Fruit fly (Drosophila melanogaster): ENCODE results near the gene eIF4E6.

eIF4E6 gene

DNA sequence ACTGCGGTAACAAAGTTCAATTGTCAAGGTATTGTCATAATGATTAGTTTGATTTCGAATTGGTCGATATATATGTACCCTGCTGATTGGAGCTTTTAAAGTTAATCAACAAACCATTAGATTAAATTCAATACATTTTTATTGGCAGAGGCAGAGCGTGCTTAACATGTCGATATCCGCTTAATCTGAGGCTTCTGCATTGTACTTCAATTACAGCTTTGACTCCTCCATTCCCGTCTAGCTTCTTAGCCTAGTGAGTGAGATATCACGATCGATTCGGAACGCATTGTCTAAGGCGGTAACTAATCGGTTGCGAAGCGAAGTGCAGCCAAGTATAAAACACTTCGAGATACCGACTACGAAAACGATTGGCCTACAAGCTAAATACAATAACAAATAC is 5.6 kb upstream of the eIF4E6 start, which contains the start of gene Ssl2:
Gene Ssl2 (minus strand): TSS at position 101 of the 400 bp plus-strand sequence.
- TF ChIP-seq Rel (GFP tag; optimal IDR thresholded peaks at IDR 0.05) (no peak), Rel (tag; optimal IDR thresholded peaks at IDR 0.05) (no peak), jim (GFP tag; optimal IDR thresholded peaks at IDR 0.05) (no peak), dmrt93B (GFP tag; optimal IDR thresholded peaks at IDR 0.05) (no peak), HLH106 (tag; optimal IDR thresholded peaks at IDR 0.05) (no peak), CrebA (GFP tag; optimal IDR thresholded peaks at IDR 0.05; ENCODE audit: borderline replicate concordance) (no peak), dsf (GFP tag; optimal IDR thresholded peaks at IDR 0.05; ENCODE audit: borderline replicate concordance) (no peak), Hnf4 (GFP tag; optimal IDR thresholded peaks at IDR 0.05) (no peak), CG9705 (GFP tag; optimal IDR thresholded peaks at IDR 0.05) (no peak), sage (GFP tag; optimal IDR thresholded peaks at IDR 0.05) (no peak), tai (GFP tag; optimal IDR thresholded peaks at IDR 0.05) (no peak), ey (GFP tag; optimal IDR thresholded peaks at IDR 0.05) (no peak), br (GFP tag; optimal IDR thresholded peaks at IDR 0.05) (no peak), Hr83 (GFP tag; optimal IDR thresholded peaks at IDR 0.05; ENCODE audit: poor library complexity, severe bottlenecking) (no peak)

DNA sequence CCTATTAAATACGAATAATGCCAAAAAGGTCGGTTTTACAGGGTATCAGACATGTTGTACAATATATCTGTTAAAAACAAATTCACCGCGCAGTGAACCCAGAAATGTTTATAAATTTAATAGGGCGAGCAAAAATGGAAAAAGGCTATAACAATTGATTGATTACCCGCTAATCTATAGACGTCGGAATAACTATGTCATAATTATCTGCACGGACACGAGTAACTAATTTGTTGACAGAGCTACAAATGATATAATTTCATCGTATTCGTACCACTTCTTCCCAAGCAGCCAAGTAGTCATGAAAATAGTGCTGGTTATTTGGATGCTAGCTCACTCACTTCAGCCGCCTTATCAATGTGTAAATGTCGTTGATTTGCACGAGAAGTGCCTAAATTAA is 2.3 kb downstream of the eIF4E6 start, which contains the start of gene CG14518:
Gene CG14518 (plus strand): TSS at position 301 of the 400 bp plus-strand sequence.
- TF ChIP-seq sv (GFP tag; optimal IDR thresholded peaks at IDR 0.05) (no peak), sage (GFP tag; optimal IDR thresholded peaks at IDR 0.05) (no peak), Rel (GFP tag; optimal IDR thresholded peaks at IDR 0.05) (no peak), Rel (tag; optimal IDR thresholded peaks at IDR 0.05) (no peak), N (GFP tag; optimal IDR thresholded peaks at IDR 0.05) (no peak), ey (GFP tag; optimal IDR thresholded peaks at IDR 0.05) (no peak), Vsx2 (GFP tag; optimal IDR thresholded peaks at IDR 0.05; ENCODE audit: partially characterized antibody) (no peak), CG32264 (GFP tag; optimal IDR thresholded peaks at IDR 0.05) (no peak), tai (GFP tag; optimal IDR thresholded peaks at IDR 0.05) (no peak), Dfd (GFP tag; optimal IDR thresholded peaks at IDR 0.05) (no peak), foxo (GFP tag; optimal IDR thresholded peaks at IDR 0.05) (no peak), CrebA (GFP tag; optimal IDR thresholded peaks at IDR 0.05; ENCODE audit: borderline replicate concordance) (no peak)

DNA sequence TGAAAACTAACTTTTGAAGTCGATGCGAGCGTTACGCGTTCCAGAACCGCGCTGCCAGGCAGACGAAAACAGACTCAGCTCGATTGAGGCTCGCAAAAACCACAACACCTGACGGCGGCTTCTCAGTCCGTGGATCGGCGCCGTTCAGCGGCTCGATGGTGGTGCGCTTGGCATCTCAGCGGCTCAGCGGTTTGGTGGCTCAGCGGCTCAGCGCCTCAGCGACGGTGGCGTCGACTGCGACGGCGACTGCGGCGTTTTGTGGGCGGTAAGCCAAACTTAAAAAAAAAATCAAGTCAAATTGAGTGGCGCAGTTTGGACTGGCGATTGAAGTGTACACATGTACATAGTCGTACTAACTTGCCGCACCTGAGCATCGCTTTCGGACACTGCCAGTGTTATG is 6.6 kb downstream of the eIF4E6 start, which contains the start of gene wat:
Gene wat (minus strand): TSS at position 41 of the 400 bp plus-strand sequence.
- TF ChIP-seq dmrt93B (GFP tag; optimal IDR thresholded peaks at IDR 0.05) (no peak), Jra (GFP tag; optimal IDR thresholded peaks at IDR 0.05) (no peak), br (GFP tag; optimal IDR thresholded peaks at IDR 0.05) (no peak), foxo (GFP tag; optimal IDR thresholded peaks at IDR 0.05) (no peak), Vsx2 (GFP tag; optimal IDR thresholded peaks at IDR 0.05; ENCODE audit: partially characterized antibody) (no peak), Myc (optimal IDR thresholded peaks at IDR 0.05) (no peak), GATAd (GFP tag; optimal IDR thresholded peaks at IDR 0.05) (no peak), dl (GFP tag; optimal IDR thresholded peaks at IDR 0.05; ENCODE audit: insufficient read depth in 1 of 2, partially characterized antibody in 2 of 2) (no peak), fru (GFP tag; optimal IDR thresholded peaks at IDR 0.05) (no peak), Abd-B (GFP tag; optimal IDR thresholded peaks at IDR 0.05) (no peak), Sp1 (GFP tag; optimal IDR thresholded peaks at IDR 0.05) (no peak), Mio (GFP tag; optimal IDR thresholded peaks at IDR 0.05) (no peak), Dfd (GFP tag; optimal IDR thresholded peaks at IDR 0.05) (no peak), Hr78 (GFP tag; optimal IDR thresholded peaks at IDR 0.05) (no peak), jim (GFP tag; optimal IDR thresholded peaks at IDR 0.05) (no peak), N (GFP tag; optimal IDR thresholded peaks at IDR 0.05) (no peak), CG9705 (GFP tag; optimal IDR thresholded peaks at IDR 0.05) (no peak)

DNA sequence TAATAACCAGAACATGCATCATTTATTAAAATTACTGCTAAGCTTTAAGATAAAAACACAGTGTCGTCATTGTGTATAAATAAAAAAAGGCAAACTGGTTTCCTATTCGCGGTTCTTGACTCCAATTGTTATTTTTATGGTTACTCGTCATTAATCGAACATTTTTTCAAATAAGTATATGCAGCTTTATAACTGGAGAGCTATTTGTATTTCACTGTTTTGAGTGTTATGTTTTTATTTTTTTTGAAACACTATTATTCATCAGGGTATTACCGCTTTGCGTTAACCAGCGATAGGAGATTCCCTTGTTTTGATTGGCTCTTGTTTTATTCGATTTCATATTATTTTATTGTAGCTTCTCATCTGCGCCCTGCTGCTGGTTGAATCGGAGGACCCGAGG is 15.8 kb downstream of the eIF4E6 start:
- TF ChIP-seq OdsH (GFP tag; optimal IDR thresholded peaks at IDR 0.05): no peak
- TF ChIP-seq Vsx2 (GFP tag; optimal IDR thresholded peaks at IDR 0.05; ENCODE audit: partially characterized antibody): no peak
- TF ChIP-seq lola (GFP tag; optimal IDR thresholded peaks at IDR 0.05): no peak
- no peak for TF ChIP-seq sv (GFP tag; optimal IDR thresholded peaks at IDR 0.05)
- no peak for TF ChIP-seq ey (GFP tag; optimal IDR thresholded peaks at IDR 0.05)
- no peak for TF ChIP-seq N (GFP tag; optimal IDR thresholded peaks at IDR 0.05)
- TF ChIP-seq fru (GFP tag; optimal IDR thresholded peaks at IDR 0.05): no peak
- no peak for TF ChIP-seq rgr (GFP tag; optimal IDR thresholded peaks at IDR 0.05)
- TF ChIP-seq Hnf4 (GFP tag; optimal IDR thresholded peaks at IDR 0.05): no peak
- TF ChIP-seq Hr83 (GFP tag; optimal IDR thresholded peaks at IDR 0.05; ENCODE audit: poor library complexity, severe bottlenecking): no peak
- TF ChIP-seq CG9705 (GFP tag; optimal IDR thresholded peaks at IDR 0.05): no peak
- no peak for TF ChIP-seq dmrt93B (GFP tag; optimal IDR thresholded peaks at IDR 0.05)
- TF ChIP-seq pan (optimal IDR thresholded peaks at IDR 0.05): no peak
- TF ChIP-seq woc (GFP tag; optimal IDR thresholded peaks at IDR 0.05): no peak
- no peak for TF ChIP-seq h (GFP tag; optimal IDR thresholded peaks at IDR 0.05)
- TF ChIP-seq jim (GFP tag; optimal IDR thresholded peaks at IDR 0.05): no peak
- no peak for TF ChIP-seq dsf (GFP tag; optimal IDR thresholded peaks at IDR 0.05; ENCODE audit: borderline replicate concordance)
- TF ChIP-seq Rel (GFP tag; optimal IDR thresholded peaks at IDR 0.05): no peak
- TF ChIP-seq Rel (tag; optimal IDR thresholded peaks at IDR 0.05): no peak

Measured in whole organism, wandering third instar larva.